Fruit fly (Drosophila melanogaster): Measurements from ENCODE around the gene CG13392.

- TF ChIP-seq CG34367 (tag; optimal IDR thresholded peaks at IDR 0.05): no peak
- no peak for TF ChIP-seq Pif1B (GFP tag; optimal IDR thresholded peaks at IDR 0.05)
- TF ChIP-seq CG15710 (tag; optimal IDR thresholded peaks at IDR 0.05): no peak
- TF ChIP-seq EcR (GFP tag; optimal IDR thresholded peaks at IDR 0.05): no peak
- no peak for TF ChIP-seq CG9948 (tag; optimal IDR thresholded peaks at IDR 0.05)
- no peak for TF ChIP-seq D1 (tag; optimal IDR thresholded peaks at IDR 0.05)
- TF ChIP-seq CG8159 (tag; optimal IDR thresholded peaks at IDR 0.05): no peak
- no peak for TF ChIP-seq CG13204 (GFP tag; optimal IDR thresholded peaks at IDR 0.05)
- TF ChIP-seq CG10348 (GFP tag; IDR thresholded peaks at IDR 0.05): no peak
- no peak for TF ChIP-seq CG32121 (GFP tag; IDR thresholded peaks at IDR 0.05)
- no peak for TF ChIP-seq CG14655 (GFP tag; optimal IDR thresholded peaks at IDR 0.05)
- no peak for TF ChIP-seq Ets98B (GFP tag; IDR thresholded peaks at IDR 0.05)
- TF ChIP-seq Pif1A (GFP tag; optimal IDR thresholded peaks at IDR 0.05): no peak
- no peak for TF ChIP-seq fd96Ca (GFP tag; IDR thresholded peaks at IDR 0.05)
These were observed 38.1 kb downstream of the CG13392 start for dm6 chr2L:8344536-8344935.
